Fruit fly (Drosophila melanogaster): ENCODE measurements around the gene salm.

salm gene

DNA sequence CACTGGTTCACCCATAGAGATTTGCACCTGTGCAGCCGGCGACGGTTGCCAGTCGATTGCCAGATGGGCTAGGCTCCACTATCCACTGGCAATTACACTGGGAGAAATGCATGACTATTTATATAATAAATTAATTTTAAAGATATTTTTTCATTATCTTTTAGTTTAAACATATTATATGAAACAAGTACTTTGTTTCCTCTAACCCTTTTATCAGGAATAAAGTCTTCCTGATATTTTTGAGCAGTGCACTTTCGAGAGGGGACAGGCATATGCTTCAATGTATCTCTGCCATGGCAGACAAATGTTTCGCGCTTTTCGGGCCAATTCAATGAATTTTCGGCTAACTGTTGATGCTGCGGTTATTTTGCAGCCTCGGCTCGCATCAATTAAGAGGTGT, 17.8 kb downstream of the salm start:
- TF ChIP-seq CG17801 (GFP tag; optimal IDR thresholded peaks at IDR 0.05; ENCODE audit: partially characterized antibody), result no peak

- no peak for TF ChIP-seq CG17801 (GFP tag; optimal IDR thresholded peaks at IDR 0.05; ENCODE audit: partially characterized antibody)
These were observed 21.6 kb downstream of the salm start for dm6 chr2L:11423823-11424222.

DNA sequence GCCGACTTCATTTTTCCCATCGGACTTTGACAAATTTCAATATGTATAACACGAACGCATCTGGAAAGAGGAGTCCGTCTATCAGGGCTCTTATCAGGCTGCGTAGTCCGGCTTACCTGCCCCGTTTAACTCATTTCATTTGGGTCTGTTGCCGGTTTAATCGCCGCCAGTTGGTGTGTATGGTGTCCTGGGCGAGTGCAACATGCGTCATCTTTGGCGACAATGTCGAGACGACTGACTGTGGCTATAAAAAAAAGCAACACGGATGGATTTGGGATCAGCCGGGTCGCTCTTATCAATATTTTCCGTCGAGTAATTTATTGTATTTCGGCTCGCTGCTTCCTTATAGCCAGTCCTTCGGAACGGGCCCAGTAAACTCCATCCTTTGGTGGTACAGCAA, 26.7 kb downstream of the salm start:
- TF ChIP-seq CG17801 (GFP tag; optimal IDR thresholded peaks at IDR 0.05; ENCODE audit: partially characterized antibody), result no peak

DNA sequence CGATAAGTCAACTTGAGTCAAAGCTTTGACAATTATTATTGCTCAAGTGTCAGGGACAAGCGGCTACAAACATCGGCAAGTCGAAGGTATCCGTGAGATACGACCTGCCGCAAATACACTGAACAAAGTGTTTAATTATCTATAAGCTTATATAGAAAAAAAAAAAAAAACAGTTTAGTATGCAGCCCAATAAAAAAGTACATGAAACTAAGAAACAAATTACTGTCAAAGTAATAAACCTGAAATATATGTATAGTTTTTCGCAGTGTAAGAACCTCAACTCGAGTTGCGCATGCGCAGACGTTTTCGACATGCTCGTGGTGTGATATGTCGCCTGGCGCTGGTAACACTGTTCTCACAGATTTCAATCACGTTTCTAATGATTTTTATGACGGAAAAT, 27.9 kb downstream of the salm start:
- no peak for TF ChIP-seq CG17801 (GFP tag; optimal IDR thresholded peaks at IDR 0.05; ENCODE audit: partially characterized antibody)

DNA sequence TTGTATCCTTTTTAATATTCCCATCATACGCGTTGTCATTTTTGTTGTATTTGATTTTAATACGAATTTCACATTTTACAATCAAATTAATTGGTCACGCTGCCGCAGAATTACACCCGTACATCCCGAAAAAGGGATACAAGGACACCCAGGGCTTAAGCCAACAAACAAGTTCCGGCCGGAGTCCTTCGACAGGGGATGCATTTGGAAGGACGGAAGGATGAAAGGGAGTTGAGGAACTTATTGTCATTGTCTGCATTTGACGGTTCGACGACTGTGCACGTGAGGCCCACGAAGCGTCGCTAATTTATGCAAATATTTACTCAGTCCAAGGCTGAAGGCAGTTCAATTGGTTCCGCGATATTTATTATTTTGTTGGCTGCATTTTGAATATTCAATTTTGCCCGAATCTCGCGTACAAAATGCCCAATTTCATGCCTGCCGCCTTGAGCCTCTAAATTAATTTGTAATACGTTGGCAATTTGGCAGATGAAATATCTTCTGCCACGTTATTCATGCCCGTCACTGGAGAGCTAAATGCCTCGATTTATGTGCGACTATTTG, 31.2 kb downstream of the salm start:
- TF ChIP-seq CG17801 (GFP tag; optimal IDR thresholded peaks at IDR 0.05; ENCODE audit: partially characterized antibody), result no peak

DNA sequence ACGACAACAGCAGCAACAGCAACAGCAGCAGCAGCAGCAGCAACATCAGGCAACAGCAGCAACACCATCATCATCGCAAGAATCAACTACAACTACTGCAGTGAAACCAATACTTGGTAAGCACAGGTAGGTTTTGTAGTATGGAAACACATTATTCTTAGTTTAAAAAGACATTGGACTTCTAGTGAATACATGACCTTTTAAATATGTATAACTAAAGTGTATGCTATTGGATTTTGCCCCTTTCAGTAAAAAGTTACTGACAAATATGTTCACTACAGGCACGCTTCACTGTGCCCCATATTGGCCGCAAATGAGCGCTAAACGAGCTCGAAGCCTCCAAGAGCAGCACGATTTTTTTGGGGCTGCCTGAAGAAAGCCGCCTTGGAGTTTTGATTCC, 39.9 kb downstream of the salm start:
- TF ChIP-seq CG17801 (GFP tag; optimal IDR thresholded peaks at IDR 0.05; ENCODE audit: partially characterized antibody), result no peak

DNA sequence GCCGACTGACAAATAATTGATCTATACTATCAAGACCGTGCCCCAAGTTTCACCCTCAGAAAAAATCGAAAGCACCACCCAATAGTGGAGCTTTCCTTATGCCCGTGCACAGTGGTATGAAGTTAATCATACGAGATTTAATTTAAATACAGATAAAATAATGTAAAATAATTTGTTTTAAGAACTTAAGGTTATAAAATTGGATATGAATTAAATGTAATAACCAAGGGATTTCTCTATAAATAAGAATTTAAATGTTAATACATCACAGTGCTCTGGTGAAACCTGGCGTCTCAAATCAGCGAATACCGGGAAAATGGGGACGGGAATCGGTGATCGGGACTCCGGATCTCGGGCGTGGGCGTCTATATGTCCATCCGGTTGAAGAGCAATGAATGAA, 42.3 kb downstream of the salm start:
- no peak for TF ChIP-seq CG17801 (GFP tag; optimal IDR thresholded peaks at IDR 0.05; ENCODE audit: partially characterized antibody)

dm6 chr2L:11399482-11400136, 45.8 kb downstream of the salm start:
- TF ChIP-seq CG17801 (GFP tag; optimal IDR thresholded peaks at IDR 0.05; ENCODE audit: partially characterized antibody), result no peak

DNA sequence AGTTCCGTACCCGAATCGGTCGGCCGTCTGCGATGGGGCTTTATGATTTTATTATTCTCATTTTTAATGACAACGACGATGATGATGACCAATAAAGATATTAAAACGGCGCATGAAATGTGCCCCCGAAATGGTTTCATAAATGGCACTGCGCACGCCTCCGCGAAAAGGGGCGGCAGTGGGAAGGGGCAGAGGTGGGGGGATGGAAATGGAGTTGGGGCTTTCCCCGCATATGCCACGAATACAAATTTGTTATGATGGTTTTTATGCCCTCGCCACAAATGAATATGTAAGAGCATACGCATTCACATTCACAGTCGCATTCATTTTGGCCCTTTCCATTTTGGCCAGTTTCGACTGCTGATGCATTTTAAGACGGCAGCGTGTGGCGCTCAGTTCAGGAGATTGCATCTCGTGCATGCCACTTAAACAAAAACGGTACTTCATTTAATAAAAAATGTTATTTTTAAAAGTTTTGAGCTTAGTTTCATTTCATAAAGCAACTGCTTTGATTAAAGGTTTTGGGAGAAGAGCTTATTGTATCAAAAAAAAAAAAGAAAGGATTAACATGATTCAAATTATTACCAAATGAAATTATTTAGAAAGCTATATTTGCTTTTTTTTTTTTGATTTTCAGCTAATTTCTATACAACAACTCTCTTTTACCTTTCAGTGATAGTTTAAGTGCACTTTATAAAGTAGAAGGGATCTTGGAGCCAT, 49.1 kb downstream of the salm start:
- no peak for TF ChIP-seq CG17801 (GFP tag; optimal IDR thresholded peaks at IDR 0.05; ENCODE audit: partially characterized antibody)

DNA sequence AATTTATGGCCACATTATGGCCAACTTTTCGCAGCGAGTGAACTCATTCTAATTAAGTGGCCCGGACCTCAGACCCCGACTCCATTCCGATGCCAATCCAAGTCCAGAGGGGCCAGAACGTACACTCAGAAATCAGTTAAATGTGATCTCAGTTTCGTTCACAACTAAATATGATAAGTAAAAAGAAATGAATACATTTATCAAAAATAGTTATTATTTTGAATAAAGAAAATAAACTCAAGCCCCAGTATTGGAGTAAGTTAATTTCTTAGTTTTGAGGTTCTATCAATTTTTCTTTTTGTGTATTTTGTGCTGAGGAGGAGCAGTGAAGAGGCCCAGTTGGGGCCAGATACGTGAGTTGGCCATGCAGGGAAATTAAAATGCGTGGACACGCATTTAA, 49.8 kb downstream of the salm start:
- TF ChIP-seq CG17801 (GFP tag; optimal IDR thresholded peaks at IDR 0.05; ENCODE audit: partially characterized antibody), result no peak

- TF ChIP-seq CG17801 (GFP tag; optimal IDR thresholded peaks at IDR 0.05; ENCODE audit: partially characterized antibody), result no peak
These were observed 51.3 kb downstream of the salm start for dm6 chr2L:11394099-11394498.

DNA sequence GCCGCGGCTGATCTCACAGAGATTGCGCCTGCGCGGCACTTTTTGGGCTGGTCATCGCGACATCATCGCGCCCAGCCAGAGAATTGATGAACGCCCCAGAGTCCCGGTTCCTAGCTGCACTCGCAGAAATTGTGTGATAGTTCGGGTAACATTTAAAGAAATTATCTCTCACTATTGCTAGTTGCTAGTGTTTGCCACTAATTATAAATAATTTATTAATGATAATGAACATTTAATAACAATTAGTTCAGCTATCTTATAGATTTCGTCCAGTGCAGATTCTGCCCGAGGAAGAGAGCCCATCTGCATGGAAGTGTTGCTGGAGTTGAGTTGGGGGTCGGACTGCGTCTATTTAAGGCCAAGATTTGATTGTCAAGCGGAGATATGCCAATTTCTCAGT, 57.7 kb downstream of the salm start:
- no peak for TF ChIP-seq CG17801 (GFP tag; optimal IDR thresholded peaks at IDR 0.05; ENCODE audit: partially characterized antibody)

DNA sequence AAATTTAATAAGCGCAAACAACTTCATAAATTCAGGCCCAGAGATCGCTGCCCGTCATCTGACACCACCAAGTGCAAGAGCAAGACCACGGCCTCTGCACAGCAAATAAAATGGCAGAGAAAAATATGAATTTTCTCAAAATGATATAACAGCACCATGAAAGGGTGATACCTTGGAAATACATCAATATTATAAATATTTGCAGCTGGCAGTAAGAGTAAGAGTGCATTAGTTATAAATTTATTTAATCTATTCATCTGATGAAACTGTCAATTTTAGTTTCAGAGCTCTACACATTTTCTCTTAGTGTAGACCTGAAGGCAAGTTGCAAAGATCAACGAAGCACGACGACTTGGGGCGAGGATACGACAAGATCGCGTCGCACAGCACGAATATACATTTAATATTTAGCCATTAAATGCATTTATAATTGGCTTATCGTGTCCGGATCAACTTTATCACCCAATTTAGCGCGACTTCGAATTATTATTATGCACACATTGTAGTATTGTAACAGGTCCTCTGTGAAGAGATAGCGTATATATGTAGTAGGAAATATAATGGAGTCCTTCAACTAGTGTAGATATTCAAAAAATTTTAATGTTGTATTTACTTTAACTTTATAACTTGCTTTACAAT, 58.9 kb downstream of the salm start:
- TF ChIP-seq CG17801 (GFP tag; optimal IDR thresholded peaks at IDR 0.05; ENCODE audit: partially characterized antibody), result no peak

DNA sequence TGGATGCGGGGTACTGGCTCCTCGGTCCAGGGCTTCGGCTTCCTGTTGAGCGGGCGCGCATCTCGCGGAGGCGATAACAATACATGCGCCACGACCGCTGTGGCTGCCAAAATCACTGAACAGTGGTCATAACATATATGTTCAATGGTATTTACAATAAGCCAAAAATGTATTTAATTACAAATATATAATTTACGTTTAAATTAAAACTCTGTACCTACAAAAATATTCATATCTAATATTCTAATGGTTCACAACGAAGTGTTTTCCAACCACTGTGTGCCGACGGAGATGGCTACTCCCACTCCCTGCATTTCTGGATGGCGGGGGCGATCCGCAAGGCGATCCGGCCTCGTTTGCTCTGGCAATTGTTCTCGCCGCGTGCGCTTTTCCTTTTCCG, 60.7 kb downstream of the salm start:
- no peak for TF ChIP-seq CG17801 (GFP tag; optimal IDR thresholded peaks at IDR 0.05; ENCODE audit: partially characterized antibody)

Data from ovary, adult (tissue).